Fruit fly (Drosophila melanogaster): Measurements from ENCODE around the gene hng3.

hng3 gene

dm6 chr3L:738523-739356 is 16.5 kb downstream of the hng3 start:
- TF ChIP-seq Eip93F (GFP tag; optimal IDR thresholded peaks at IDR 0.05) (peak; percentile 87), spab (GFP tag; optimal IDR thresholded peaks at IDR 0.05) (peak; percentile 97), Met (GFP tag; optimal IDR thresholded peaks at IDR 0.05) (peak; percentile 91), Blimp-1 (GFP tag; optimal IDR thresholded peaks at IDR 0.05) (peak; percentile 87), ss (GFP tag; optimal IDR thresholded peaks at IDR 0.05) (peak; percentile 96 to 97), Sox14 (GFP tag; optimal IDR thresholded peaks at IDR 0.05) (peak; percentile 92), Hr38 (GFP tag; optimal IDR thresholded peaks at IDR 0.05) (no peak), CG8632 (GFP tag; optimal IDR thresholded peaks at IDR 0.05) (peak; percentile 98), dac (GFP tag; optimal IDR thresholded peaks at IDR 0.05) (peak; percentile 88), lz (GFP tag; optimal IDR thresholded peaks at IDR 0.05) (peak; percentile 92), CG11902 (GFP tag; optimal IDR thresholded peaks at IDR 0.05) (peak; percentile 90), Hr39 (GFP tag; optimal IDR thresholded peaks at IDR 0.05) (peak; percentile 79), CG31627 (GFP tag; optimal IDR thresholded peaks at IDR 0.05) (peak; percentile 88), CG10631 (GFP tag; optimal IDR thresholded peaks at IDR 0.05) (peak; percentile 97), CG32006 (GFP tag; optimal IDR thresholded peaks at IDR 0.05) (peak; percentile 97), CG10669 (GFP tag; optimal IDR thresholded peaks at IDR 0.05) (peak; percentile 93), fd85E (GFP tag; optimal IDR thresholded peaks at IDR 0.05) (peak; percentile 73), CG11294 (GFP tag; IDR thresholded peaks at IDR 0.05) (peak; percentile 92), CG8119 (GFP tag; IDR thresholded peaks at IDR 0.05) (peak; percentile 97), CG8319 (GFP tag; optimal IDR thresholded peaks at IDR 0.05) (peak; percentile 96), Sox102F (GFP tag; optimal IDR thresholded peaks at IDR 0.05) (peak; percentile 92), CG4318 (GFP tag; optimal IDR thresholded peaks at IDR 0.05) (peak; percentile 91), CG9139 (GFP tag; optimal IDR thresholded peaks at IDR 0.05) (peak; percentile 97), Eip78C (GFP tag) (peak; percentile 99), topi (GFP tag; optimal IDR thresholded peaks at IDR 0.05) (peak; percentile 93), Hr4 (GFP tag; optimal IDR thresholded peaks at IDR 0.05) (peak; percentile 92), CG6808 (GFP tag; optimal IDR thresholded peaks at IDR 0.05) (peak; percentile 96), CG1621 (tag; optimal IDR thresholded peaks at IDR 0.05) (peak; percentile 96), svp (GFP tag) (peak; percentile 98), Eip75B (GFP tag; optimal IDR thresholded peaks at IDR 0.05) (peak; percentile 95), CG3919 (GFP tag; optimal IDR thresholded peaks at IDR 0.05) (peak; percentile 97), eg (GFP tag; IDR thresholded peaks at IDR 0.05) (peak; percentile 97), Ets96B (tag; optimal IDR thresholded peaks at IDR 0.05) (peak; percentile 98), CG6163 (GFP tag; IDR thresholded peaks at IDR 0.05) (peak; percentile 98), Sox15 (GFP tag; optimal IDR thresholded peaks at IDR 0.05) (peak; percentile 93), CG15336 (GFP tag; IDR thresholded peaks at IDR 0.05) (peak; percentile 98), CG3032 (tag; optimal IDR thresholded peaks at IDR 0.05) (peak; percentile 98), fkh (GFP tag; optimal IDR thresholded peaks at IDR 0.05) (peak; percentile 69), salr (GFP tag; optimal IDR thresholded peaks at IDR 0.05) (peak; percentile 89 to 94), Ets21C (GFP tag; optimal IDR thresholded peaks at IDR 0.05) (peak; percentile 76), acj6 (GFP tag; optimal IDR thresholded peaks at IDR 0.05) (peak; percentile 97), CG11762 (GFP tag; optimal IDR thresholded peaks at IDR 0.05; ENCODE audit: insufficient read depth) (peak; percentile 96), CG6276 (GFP tag; optimal IDR thresholded peaks at IDR 0.05) (peak; percentile 92), CG7368 (GFP tag; optimal IDR thresholded peaks at IDR 0.05) (peak; percentile 96), CG16779 (tag; optimal IDR thresholded peaks at IDR 0.05) (peak; percentile 95), net (GFP tag; optimal IDR thresholded peaks at IDR 0.05) (peak; percentile 96), esn (GFP tag; optimal IDR thresholded peaks at IDR 0.05) (peak; percentile 96), achi (GFP tag; optimal IDR thresholded peaks at IDR 0.05) (peak; percentile 97), CG6792 (GFP tag; optimal IDR thresholded peaks at IDR 0.05) (peak; percentile 96), pdm3 (GFP tag; optimal IDR thresholded peaks at IDR 0.05) (peak; percentile 94)

Data from whole organism, prepupa.